Fruit fly (Drosophila melanogaster) whole organism, embryonic: ENCODE measurements around the gene CG15019.

ENCODE experiments used
- Atf3 ChIP-seq: fragments of 200-800 bp; sonication (Bioruptor generic); optimal IDR thresholded peaks from 3 replicates; lab custom pipeline; 2016; ENCODE audit warnings: missing biosample characterization, missing genetic modification characterization
- C15 ChIP-seq: fragments of 200-800 bp; sonication (Bioruptor generic); IDR thresholded peaks from 3 replicates; pipeline ENCODE4 v1.3.6; 2022; ENCODE audit warnings: missing biosample characterization, missing genetic modification characterization
- CG10321 ChIP-seq: fragments of 200-800 bp; sonication (Bioruptor generic); IDR thresholded peaks from 2 replicates; pipeline ENCODE4 v1.3.6; 2022; ENCODE audit warnings: missing biosample characterization, missing genetic modification characterization
- CG10366 ChIP-seq: fragments of 200-800 bp; sonication (Bioruptor generic); IDR thresholded peaks from 2 replicates; pipeline ENCODE4 v1.3.6; 2022; ENCODE audit warnings: missing biosample characterization, missing genetic modification characterization
- CG10431 ChIP-seq: fragments of 200-800 bp; sonication (Bioruptor generic); optimal IDR thresholded peaks from 3 replicates; lab custom pipeline; 2018; ENCODE audit warnings: missing biosample characterization, mild to moderate bottlenecking, missing genetic modification characterization
- CG10543 ChIP-seq: fragments of 200-800 bp; sonication (Bioruptor generic); optimal IDR thresholded peaks from 3 replicates; lab custom pipeline; 2017; ENCODE audit warnings: missing biosample characterization, mild to moderate bottlenecking, missing genetic modification characterization, moderate library complexity
- CG10979 ChIP-seq: fragments of 200-800 bp; sonication (Bioruptor generic); optimal IDR thresholded peaks from 2 replicates; lab custom pipeline; 2018; ENCODE audit warnings: missing biosample characterization, mild to moderate bottlenecking, missing genetic modification characterization, moderate library complexity
- CG12769 ChIP-seq: fragments of 200-800 bp; sonication (Bioruptor generic); optimal IDR thresholded peaks from 2 replicates; lab custom pipeline; 2019; ENCODE audit warnings: missing biosample characterization, mild to moderate bottlenecking, missing genetic modification characterization, moderate library complexity
- CG14014 ChIP-seq: fragments of 200-800 bp; sonication (Bioruptor generic); IDR thresholded peaks from 2 replicates; pipeline ENCODE4 v1.3.6; 2022; ENCODE audit warnings: missing biosample characterization, missing genetic modification characterization
- CG14050 ChIP-seq: fragments of 200-800 bp; sonication (Bioruptor generic); IDR thresholded peaks from 3 replicates; pipeline ENCODE4 v1.3.6; 2022; ENCODE audit warnings: missing biosample characterization, missing genetic modification characterization
- CG14965 ChIP-seq: fragments of 200-800 bp; sonication (Bioruptor generic); optimal IDR thresholded peaks from 2 replicates; lab custom pipeline; 2016; ENCODE audit warnings: missing biosample characterization, missing genetic modification characterization, borderline replicate concordance
- CG15011 ChIP-seq: fragments of 200-800 bp; sonication (Bioruptor generic); optimal IDR thresholded peaks from 3 replicates; lab custom pipeline; 2018; ENCODE audit warnings: missing biosample characterization, mild to moderate bottlenecking, missing genetic modification characterization
- CG15514 ChIP-seq: fragments of 200-800 bp; sonication (Bioruptor generic); optimal IDR thresholded peaks from 3 replicates; lab custom pipeline; 2017; ENCODE audit warnings: missing biosample characterization, missing genetic modification characterization, mild to moderate bottlenecking, moderate library complexity, missing genetic modification reagents
- CG15601 ChIP-seq: fragments of 200-800 bp; sonication (Bioruptor generic); optimal IDR thresholded peaks from 3 replicates; lab custom pipeline; 2019; ENCODE audit warnings: missing biosample characterization, mild to moderate bottlenecking, missing genetic modification characterization, moderate library complexity
- CG17385 ChIP-seq: fragments of 200-800 bp; sonication (Bioruptor generic); optimal IDR thresholded peaks from 3 replicates; lab custom pipeline; 2018; ENCODE audit warnings: missing biosample characterization, mild to moderate bottlenecking, missing genetic modification characterization
- CG17912 ChIP-seq: fragments of 200-800 bp; sonication (Bioruptor generic); optimal IDR thresholded peaks from 2 replicates; lab custom pipeline; 2018; ENCODE audit warnings: missing biosample characterization, mild to moderate bottlenecking, missing genetic modification characterization
- CG2129 ChIP-seq: fragments of 200-800 bp; sonication (Bioruptor generic); IDR thresholded peaks from 2 replicates; pipeline ENCODE4 v1.3.6; 2022; ENCODE audit warnings: missing biosample characterization, missing genetic modification characterization; ENCODE audit not compliant: partially characterized antibody
- CG2678 ChIP-seq: fragments of 200-800 bp; sonication (Bioruptor generic); optimal IDR thresholded peaks from 3 replicates; lab custom pipeline; 2019; ENCODE audit warnings: missing biosample characterization, mild to moderate bottlenecking, missing genetic modification characterization, moderate library complexity
- CG34376 ChIP-seq: fragments of 200-800 bp; sonication (Bioruptor generic); optimal IDR thresholded peaks from 2 replicates; lab custom pipeline; 2018; ENCODE audit warnings: missing biosample characterization, mild to moderate bottlenecking, missing genetic modification characterization
- CG4820 ChIP-seq: fragments of 200-800 bp; sonication (Bioruptor generic); optimal IDR thresholded peaks from 3 replicates; lab custom pipeline; 2016; ENCODE audit warnings: missing biosample characterization, missing genetic modification characterization
- CG4854 ChIP-seq: fragments of 200-800 bp; sonication (Bioruptor generic); optimal IDR thresholded peaks from 2 replicates; lab custom pipeline; 2016; ENCODE audit warnings: missing biosample characterization, missing genetic modification characterization, inconsistent platforms
- CG6683 ChIP-seq: fragments of 200-800 bp; sonication (Bioruptor generic); optimal IDR thresholded peaks from 2 replicates; lab custom pipeline; 2017; ENCODE audit warnings: missing biosample characterization, mild to moderate bottlenecking, missing genetic modification characterization, missing genetic modification reagents
- CG8359 ChIP-seq: fragments of 200-800 bp; sonication (Bioruptor generic); optimal IDR thresholded peaks from 2 replicates; lab custom pipeline; 2017; ENCODE audit warnings: missing biosample characterization, mild to moderate bottlenecking, missing genetic modification characterization, borderline replicate concordance
- CG8944 ChIP-seq: fragments of 200-800 bp; sonication (Bioruptor generic); optimal IDR thresholded peaks from 3 replicates; lab custom pipeline; 2016; ENCODE audit warnings: missing biosample characterization, missing genetic modification characterization
- CTCF ChIP-seq: fragments of 200-800 bp; sonication (Bioruptor generic); optimal IDR thresholded peaks from 2 replicates; lab custom pipeline; 2017; ENCODE audit warnings: missing biosample characterization, mild to moderate bottlenecking, missing genetic modification characterization, moderate library complexity
- Chrac-16 ChIP-seq: fragments of 200-800 bp; sonication (Bioruptor generic); optimal IDR thresholded peaks from 3 replicates; lab custom pipeline; 2016; ENCODE audit warnings: missing biosample characterization, missing genetic modification characterization
- Doc3 ChIP-seq: fragments of 200-800 bp; sonication (Bioruptor generic); IDR thresholded peaks from 3 replicates; pipeline ENCODE4 v1.3.6; 2022; ENCODE audit warnings: missing biosample characterization, missing genetic modification characterization; ENCODE audit not compliant: partially characterized antibody
- Oli ChIP-seq: fragments of 200-800 bp; sonication (Bioruptor generic); optimal IDR thresholded peaks from 2 replicates; lab custom pipeline; 2018; ENCODE audit warnings: missing biosample characterization, mild to moderate bottlenecking, missing genetic modification characterization, moderate library complexity
- Poxn ChIP-seq: fragments of 200-800 bp; sonication (Bioruptor generic); IDR thresholded peaks from 2 replicates; pipeline ENCODE4 v1.3.6; 2022; ENCODE audit warnings: missing biosample characterization, missing genetic modification characterization
- Ravus ChIP-seq: fragments of 200-800 bp; sonication (Bioruptor generic); IDR thresholded peaks from 2 replicates; pipeline ENCODE4 v1.3.6; 2022; ENCODE audit warnings: missing biosample characterization, missing genetic modification characterization
- Sin3A ChIP-seq: fragments of >200 bp; optimal IDR thresholded peaks from 2 replicates; lab custom pipeline; 2018
- amos ChIP-seq: fragments of 200-800 bp; sonication (Bioruptor generic); IDR thresholded peaks from 2 replicates; pipeline ENCODE4 v1.3.6; 2022; ENCODE audit warnings: missing biosample characterization, missing genetic modification characterization; ENCODE audit not compliant: partially characterized antibody
- ap ChIP-seq: fragments of 200-800 bp; sonication (Bioruptor generic); IDR thresholded peaks from 2 replicates; pipeline ENCODE4 v1.3.6; 2022; ENCODE audit warnings: missing biosample characterization, missing genetic modification characterization
- bcd ChIP-seq: fragments of 200-800 bp; sonication (Bioruptor generic); optimal IDR thresholded peaks from 2 replicates; lab custom pipeline; 2017; ENCODE audit warnings: missing biosample characterization, mild to moderate bottlenecking, missing genetic modification characterization
- caup ChIP-seq: fragments of 200-800 bp; sonication (Bioruptor generic); optimal IDR thresholded peaks from 3 replicates; lab custom pipeline; 2017; ENCODE audit warnings: missing biosample characterization, mild to moderate bottlenecking, missing genetic modification characterization, moderate library complexity; ENCODE audit not compliant: severe bottlenecking
- corto ChIP-seq: fragments of 200-800 bp; sonication (Bioruptor generic); optimal IDR thresholded peaks from 2 replicates; lab custom pipeline; 2016; ENCODE audit warnings: missing biosample characterization, mild to moderate bottlenecking, missing genetic modification characterization, moderate library complexity
- dmrt11E ChIP-seq: fragments of 200-800 bp; sonication (Bioruptor generic); optimal IDR thresholded peaks from 3 replicates; lab custom pipeline; 2018; ENCODE audit warnings: missing biosample characterization, mild to moderate bottlenecking, missing genetic modification characterization, moderate library complexity
- ftz-f1 ChIP-seq: fragments of 200-800 bp; sonication (Bioruptor generic); optimal IDR thresholded peaks from 2 replicates; lab custom pipeline; 2016; ENCODE audit warnings: missing biosample characterization, missing genetic modification characterization
- knrl ChIP-seq: fragments of 200-800 bp; sonication (Bioruptor generic); IDR thresholded peaks from 3 replicates; pipeline ENCODE4 v1.3.6; 2022; ENCODE audit warnings: missing biosample characterization, missing genetic modification characterization; ENCODE audit not compliant: partially characterized antibody
- lbe ChIP-seq: fragments of 200-800 bp; sonication (Bioruptor generic); optimal IDR thresholded peaks from 2 replicates; lab custom pipeline; 2016; ENCODE audit warnings: missing biosample characterization, mild to moderate bottlenecking, missing genetic modification characterization
- lola ChIP-seq, 3 experiments: fragments of >200 bp in 2 of 3; fragments of 200-800 bp in 1 of 3; sonication (Bioruptor generic) in 1 of 3; optimal IDR thresholded peaks; 2 replicates each; lab custom pipeline; 2017 to 2019; ENCODE audit warnings: missing biosample characterization in 3 of 3, missing genetic modification characterization in 3 of 3, mild to moderate bottlenecking in 1 of 3, moderate library complexity in 1 of 3
- luna ChIP-seq: fragments of 200-800 bp; sonication (Bioruptor generic); optimal IDR thresholded peaks from 2 replicates; lab custom pipeline; 2016; ENCODE audit warnings: missing biosample characterization, missing genetic modification characterization
- prd ChIP-seq, 3 experiments: fragments of >200 bp in 2 of 3; fragments of 200-800 bp in 1 of 3; sonication (Bioruptor generic) in 1 of 3; optimal IDR thresholded peaks in 2 of 3; IDR thresholded peaks in 1 of 3; 2 replicates in 2 of 3; 3 replicates in 1 of 3; pipeline versions ENCODE4 v1.3.6 to Lab custom; 2017 to 2022; ENCODE audit warnings: missing biosample characterization in 1 of 3, missing genetic modification characterization in 1 of 3
- sim ChIP-seq: fragments of 200-800 bp; sonication (Bioruptor generic); IDR thresholded peaks from 2 replicates; pipeline ENCODE4 v1.3.6; 2022; ENCODE audit warnings: missing biosample characterization, missing genetic modification characterization
- slou ChIP-seq: fragments of 200-800 bp; sonication (Bioruptor generic); optimal IDR thresholded peaks from 3 replicates; lab custom pipeline; 2016; ENCODE audit warnings: missing biosample characterization, missing genetic modification characterization
- so ChIP-seq: fragments of 200-800 bp; sonication (Bioruptor generic); IDR thresholded peaks from 3 replicates; pipeline ENCODE4 v1.3.6; 2022; ENCODE audit warnings: missing biosample characterization, missing genetic modification characterization
- vnd ChIP-seq: fragments of 200-800 bp; sonication (Bioruptor generic); IDR thresholded peaks from 3 replicates; pipeline ENCODE4 v1.3.6; 2022; ENCODE audit warnings: missing biosample characterization, missing genetic modification characterization; ENCODE audit not compliant: partially characterized antibody
- wek ChIP-seq: fragments of 200-800 bp; sonication (Bioruptor generic); optimal IDR thresholded peaks from 3 replicates; lab custom pipeline; 2018; ENCODE audit warnings: missing biosample characterization, mild to moderate bottlenecking, missing genetic modification characterization, moderate library complexity

The CG15019 gene

dm6 chr3L:4406653-4407257, 896 bp upstream of the CG15019 start, which contains the start of gene TP53INP (continued):
- TF ChIP-seq CG10321 = no peak
- TF ChIP-seq CG17912 (GFP tag; lab: Kevin White, UChicago) = no peak
- TF ChIP-seq CG14050 (GFP tag; lab: Robert Waterston, UW) = peak; percentile 54
- no peak for TF ChIP-seq prd (optimal IDR thresholded peaks at IDR 0.05; lab: Kevin White, UChicago)
- TF ChIP-seq prd (GFP tag; IDR thresholded peaks at IDR 0.05; lab: Robert Waterston, UW) = peak; percentile 82
- TF ChIP-seq CG10366 (GFP tag; lab: Robert Waterston, UW) = peak; percentile 51
- no peak for TF ChIP-seq ftz-f1 (GFP tag; lab: Kevin White, UChicago)
- no peak; the same call in 1 of the 2 replicates for TF ChIP-seq amos
- peak; percentile 91 for TF ChIP-seq dmrt11E
- no peak; the same call in 2 of the 3 replicates for TF ChIP-seq vnd (GFP tag; lab: Robert Waterston, UW)
- TF ChIP-seq CG10431 (GFP tag; lab: Kevin White, UChicago) = peak; percentile 65
- TF ChIP-seq lbe (GFP tag; lab: Kevin White, UChicago) = peak; percentile 66
- TF ChIP-seq bcd (GFP tag; lab: Kevin White, UChicago) = peak; percentile 86
- peak; percentile 82 for TF ChIP-seq Chrac-16 (GFP tag; lab: Kevin White, UChicago)
- peak; percentile 72; the same call in 1 of the 3 replicates for TF ChIP-seq so (GFP tag; lab: Robert Waterston, UW)
- TF ChIP-seq CG10979 = peak; percentile 93
- TF ChIP-seq CG10543 (GFP tag; lab: Kevin White, UChicago) = peak; percentile 89
- peak; percentile 95 for TF ChIP-seq Oli (tag; lab: Kevin White, UChicago)
- peak; percentile 87 for TF ChIP-seq CG34376 (GFP tag; lab: Kevin White, UChicago)
- peak; percentile 33 for TF ChIP-seq CTCF (GFP tag; lab: Kevin White, UChicago)
- TF ChIP-seq CG4820 (GFP tag; lab: Kevin White, UChicago) = peak; percentile 84
- peak; percentile 49 for TF ChIP-seq CG14965 (GFP tag; lab: Kevin White, UChicago)
- no peak for TF ChIP-seq Ravus (GFP tag; lab: Robert Waterston, UW)
- TF ChIP-seq wek (GFP tag; lab: Kevin White, UChicago) = peak; percentile 58
- no peak for TF ChIP-seq Doc3
- TF ChIP-seq CG15011 (GFP tag; lab: Kevin White, UChicago) = peak; percentile 80
- peak; percentile 52 for TF ChIP-seq CG12769 (tag; lab: Kevin White, UChicago)
- peak; percentile 68 for TF ChIP-seq CG4854 (GFP tag; lab: Kevin White, UChicago)
- peak; percentile 56; the same call in 1 of the 2 replicates for TF ChIP-seq ap (GFP tag; lab: Robert Waterston, UW)
- peak; percentile 95 for TF ChIP-seq CG2678
- peak in 1 of 3 experiments; percentile 93 for TF ChIP-seq lola (GFP tag; optimal IDR thresholded peaks at IDR 0.05; lab: Kevin White, UChicago)
- TF ChIP-seq CG15514 (GFP tag; lab: Kevin White, UChicago) = peak; percentile 48
- TF ChIP-seq caup (GFP tag; lab: Kevin White, UChicago) = peak; percentile 86
- peak; percentile 69 for TF ChIP-seq CG8944 (GFP tag; lab: Kevin White, UChicago)
- TF ChIP-seq CG8359 (GFP tag; lab: Kevin White, UChicago) = peak; percentile 71
- TF ChIP-seq CG15601 (tag; lab: Kevin White, UChicago) = peak; percentile 84
- TF ChIP-seq CG17385 = peak; percentile 87
- no peak for TF ChIP-seq luna (GFP tag; lab: Kevin White, UChicago)
- TF ChIP-seq sim (GFP tag; lab: Robert Waterston, UW) = 0 out of 2 replicates have a peak, but pooled peaks have one; percentile 20
- TF ChIP-seq CG14014 = peak; percentile 68
- peak; percentile 65 for TF ChIP-seq Atf3 (GFP tag; lab: Kevin White, UChicago)
- no peak for TF ChIP-seq Sin3A (lab: Kevin White, UChicago)
- peak; percentile 61 for TF ChIP-seq corto
- no peak for TF ChIP-seq C15
- TF ChIP-seq slou (GFP tag; lab: Kevin White, UChicago) = peak; percentile 73
- no peak for TF ChIP-seq knrl
- TF ChIP-seq CG2129 (GFP tag; lab: Robert Waterston, UW) = no peak
- no peak for TF ChIP-seq Poxn (GFP tag; lab: Robert Waterston, UW)
- TF ChIP-seq CG6683 (GFP tag; lab: Kevin White, UChicago) = peak; percentile 63
